Worm (Caenorhabditis elegans) whole organism, midembryonic: ENCODE results near the gene srw-23.

Source experiments
- T22C8.4 ChIP-seq: fragments of 200-800 bp; sonication (Bioruptor generic); IDR thresholded peaks from 2 replicates; pipeline ENCODE4 v1.3.6; 2022; ENCODE audit warnings: missing genetic modification characterization, missing compliant biosample characterization
- cog-1 ChIP-seq: sonication (generic microtip); optimal IDR thresholded peaks from 2 replicates; lab custom pipeline; 2016; ENCODE audit warnings: missing genetic modification characterization, missing compliant biosample characterization
- flt-1 ChIP-seq: fragments of 200-800 bp; sonication (Bioruptor generic); IDR thresholded peaks from 2 replicates; pipeline ENCODE4 v1.3.6; 2022; ENCODE audit warnings: missing genetic modification characterization, missing compliant biosample characterization
- klf-2 ChIP-seq: fragments of 200-800 bp; sonication (Bioruptor generic); conservative IDR thresholded peaks from 2 replicates; pipeline ENCODE4 v1.3.6; 2022; ENCODE audit warnings: missing genetic modification reagents, missing genetic modification characterization, missing compliant biosample characterization
- med-1 ChIP-seq: sonication (generic microtip); optimal IDR thresholded peaks from 2 replicates; lab custom pipeline; 2017; ENCODE audit warnings: missing genetic modification characterization, mild to moderate bottlenecking, missing compliant biosample characterization, antibody characterized with exemption, missing genetic modification reagents; ENCODE audit not compliant: insufficient read depth
- ref-1 ChIP-seq: fragments of 200-800 bp; sonication (Bioruptor generic); conservative IDR thresholded peaks from 2 replicates; pipeline ENCODE4 v1.3.6; 2022; ENCODE audit warnings: missing genetic modification reagents, missing genetic modification characterization, missing compliant biosample characterization
- tab-1 ChIP-seq: fragments of 200-800 bp; sonication (Bioruptor generic); IDR thresholded peaks from 2 replicates; pipeline ENCODE4 v1.3.6; 2022; ENCODE audit warnings: missing genetic modification characterization, missing compliant biosample characterization
- ztf-23 ChIP-seq: fragments of 200-800 bp; sonication (Bioruptor generic); IDR thresholded peaks from 2 replicates; pipeline ENCODE4 v1.3.6; 2022; ENCODE audit warnings: missing genetic modification reagents, missing genetic modification characterization, missing compliant biosample characterization
- ztf-29 ChIP-seq: fragments of 200-800 bp; sonication (Bioruptor generic); IDR thresholded peaks from 2 replicates; pipeline ENCODE4 v1.3.6; 2022; ENCODE audit warnings: missing genetic modification reagents, missing genetic modification characterization, missing compliant biosample characterization

DNA sequence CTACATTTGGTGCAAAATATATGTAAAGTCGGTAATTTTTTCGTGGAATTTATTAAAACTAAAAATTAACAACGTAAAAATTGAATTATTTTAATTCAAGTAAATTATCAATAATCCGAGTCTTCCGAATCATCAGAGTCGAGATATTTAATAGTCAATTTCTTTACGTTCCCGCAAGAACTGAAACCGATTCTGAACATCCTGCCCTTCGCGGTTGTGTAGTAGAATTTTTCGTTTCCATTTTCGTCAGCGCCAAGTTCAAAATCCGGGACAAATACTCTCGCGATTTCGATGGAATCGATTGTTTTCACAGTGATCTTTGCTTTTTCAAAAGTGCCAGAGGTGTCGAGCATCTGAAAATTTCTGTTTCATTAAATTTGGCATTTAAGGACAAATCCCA, 45.9 kb downstream of the srw-23 start:
- no peak for TF ChIP-seq T22C8.4 (GFP tag; lab: Robert Waterston, UW)
- TF ChIP-seq klf-2 (GFP tag; lab: Robert Waterston, UW) = no peak
- TF ChIP-seq med-1 (GFP tag; lab: Kevin White, UChicago) = no peak
- no peak for TF ChIP-seq flt-1 (GFP tag; lab: Robert Waterston, UW)
- no peak for TF ChIP-seq ztf-23
- no peak for TF ChIP-seq ztf-29
- TF ChIP-seq ref-1 (GFP tag; lab: Robert Waterston, UW) = no peak
- no peak for TF ChIP-seq cog-1 (tag; lab: Kevin White, UChicago)
- TF ChIP-seq tab-1 = no peak
